Fruit fly (Drosophila melanogaster): Measurements from ENCODE around the gene Dh44.
"Not testable (repeated sequence)": the region's sequence is repeated elsewhere in the genome, so short reads cannot be mapped to it uniquely, and the experiment has no call there.

The Dh44 gene

DNA sequence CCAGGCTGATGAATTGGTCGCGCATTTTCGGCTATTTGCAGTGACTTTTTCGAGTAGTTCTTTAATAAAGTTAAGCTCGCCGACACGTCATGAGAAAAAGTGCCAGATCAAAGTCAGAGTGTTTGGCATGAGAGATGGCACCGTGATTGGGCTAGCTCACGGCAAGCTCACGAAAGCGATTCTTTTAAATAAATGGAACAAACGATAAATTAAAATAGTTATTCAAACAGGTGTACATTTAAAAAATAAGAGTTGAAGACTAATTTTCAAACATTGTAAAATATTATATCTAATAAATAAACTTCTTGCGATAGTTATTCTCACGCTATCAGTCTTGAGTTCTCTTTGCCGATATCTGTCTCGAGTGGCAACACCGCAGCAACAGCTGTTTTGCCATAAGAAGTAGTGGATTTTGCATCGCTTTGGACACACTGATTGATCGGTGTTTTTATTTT, 54.7 kb downstream of the Dh44 start, which contains the start of the genes Unc-115b, p24-2 and CG32939:
Gene Unc-115b, minus strand, starts transcription at position 101 of the 455 bp plus-strand sequence.
Gene p24-2, minus strand, starts transcription at position 120 of the 455 bp plus-strand sequence.
Gene CG32939, plus strand, starts transcription at position 405 of the 455 bp plus-strand sequence.
- not testable (repeated sequence) for TF ChIP-seq CG8301 (tag; optimal IDR thresholded peaks at IDR 0.05); EcR (GFP tag; optimal IDR thresholded peaks at IDR 0.05); gl (tag; optimal IDR thresholded peaks at IDR 0.05)

DNA sequence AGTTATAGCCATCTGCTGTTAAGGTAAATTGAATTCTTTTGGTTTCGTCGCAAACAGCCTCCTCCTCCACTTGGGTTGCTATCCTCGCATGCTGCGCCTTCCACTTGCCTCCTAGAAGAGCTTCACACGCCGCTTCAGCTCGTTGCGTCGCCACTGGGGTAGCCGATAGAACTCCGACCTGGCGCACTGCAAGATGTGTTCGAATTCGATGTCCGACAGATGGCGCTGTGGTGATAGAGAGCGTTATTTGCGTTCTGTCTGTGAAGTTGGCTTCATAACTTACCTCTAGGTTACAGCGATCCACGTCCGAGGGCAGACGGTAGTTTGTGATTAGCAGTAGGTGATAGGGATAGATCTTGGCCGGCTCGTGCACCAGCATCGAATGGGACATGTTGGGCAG, 57.0 kb downstream of the Dh44 start:
- TF ChIP-seq Snoo (tag; optimal IDR thresholded peaks at IDR 0.05), result no peak
- no peak for TF ChIP-seq CG4496 (GFP tag; IDR thresholded peaks at IDR 0.05)
- TF ChIP-seq rn (GFP tag; IDR thresholded peaks at IDR 0.05), result no peak
- TF ChIP-seq CG13204 (GFP tag; optimal IDR thresholded peaks at IDR 0.05), result no peak
- no peak for TF ChIP-seq CG8159 (tag; optimal IDR thresholded peaks at IDR 0.05)
- TF ChIP-seq CG15710 (tag; optimal IDR thresholded peaks at IDR 0.05), result no peak
- no peak for TF ChIP-seq Ets98B (GFP tag; IDR thresholded peaks at IDR 0.05)
- no peak for TF ChIP-seq D1 (tag; optimal IDR thresholded peaks at IDR 0.05)
- no peak for TF ChIP-seq CG17806 (tag; optimal IDR thresholded peaks at IDR 0.05)
